Worm (Caenorhabditis elegans) whole organism, mixed stage, embryonic: ENCODE measurements around the gene F55A11.7.

Source experiments
- M03D4.4 ChIP-seq: sonication (generic microtip); optimal IDR thresholded peaks from 2 replicates; lab custom pipeline; 2017; ENCODE audit warnings: mild to moderate bottlenecking, missing genetic modification characterization, missing compliant biosample characterization
- blmp-1 ChIP-seq: fragments of 150-350 bp; optimal IDR thresholded peaks from 2 replicates; lab custom pipeline; 2014; ENCODE audit warnings: missing biosample characterization, missing genetic modification characterization
- ceh-43 ChIP-seq: fragments of 200-800 bp; sonication (Bioruptor generic); optimal IDR thresholded peaks from 2 replicates; lab custom pipeline; 2018; ENCODE audit warnings: mild to moderate bottlenecking, missing genetic modification characterization, moderate library complexity, missing compliant biosample characterization
- ceh-83 ChIP-seq: fragments of 200-800 bp; sonication (Bioruptor generic); optimal IDR thresholded peaks from 2 replicates; lab custom pipeline; 2018; ENCODE audit warnings: mild to moderate bottlenecking, missing genetic modification characterization, missing compliant biosample characterization
- ces-1 ChIP-seq: fragments of 150-350 bp; optimal IDR thresholded peaks from 2 replicates; lab custom pipeline; 2014; ENCODE audit warnings: missing biosample characterization, missing genetic modification reagents, missing genetic modification characterization
- cnd-1 ChIP-seq: fragments of 200-800 bp; sonication (Bioruptor generic); optimal IDR thresholded peaks from 2 replicates; lab custom pipeline; 2018; ENCODE audit warnings: mild to moderate bottlenecking, missing genetic modification characterization, missing compliant biosample characterization
- drap-1 ChIP-seq: fragments of 200-800 bp; sonication (Bioruptor generic); optimal IDR thresholded peaks from 3 replicates; lab custom pipeline; 2018; ENCODE audit warnings: mild to moderate bottlenecking, missing genetic modification characterization, missing compliant biosample characterization
- elt-1 ChIP-seq: sonication (generic microtip); optimal IDR thresholded peaks from 2 replicates; lab custom pipeline; 2017; ENCODE audit warnings: missing genetic modification characterization, mild to moderate bottlenecking, missing compliant biosample characterization, antibody characterized with exemption, moderate library complexity, borderline replicate concordance; ENCODE audit not compliant: insufficient read depth
- elt-3 ChIP-seq: fragments of 150-350 bp; optimal IDR thresholded peaks from 2 replicates; lab custom pipeline; 2014; ENCODE audit warnings: missing biosample characterization, missing genetic modification characterization
- flh-1 ChIP-seq: fragments of 200-800 bp; sonication (Bioruptor generic); optimal IDR thresholded peaks from 2 replicates; lab custom pipeline; 2018; ENCODE audit warnings: mild to moderate bottlenecking, missing genetic modification characterization, moderate library complexity, missing compliant biosample characterization
- ham-2 ChIP-seq: fragments of 200-800 bp; sonication (Bioruptor generic); optimal IDR thresholded peaks from 2 replicates; lab custom pipeline; 2018; ENCODE audit warnings: mild to moderate bottlenecking, missing genetic modification characterization, missing compliant biosample characterization
- hlh-1 ChIP-seq: fragments of 150-350 bp; optimal IDR thresholded peaks from 2 replicates; lab custom pipeline; 2014; ENCODE audit warnings: missing biosample characterization, missing genetic modification reagents, missing genetic modification characterization
- lin-13 ChIP-seq: fragments of 150-350 bp; optimal IDR thresholded peaks from 2 replicates; lab custom pipeline; 2014; ENCODE audit warnings: missing biosample characterization, missing genetic modification characterization
- lin-32 ChIP-seq: fragments of 200-800 bp; sonication (Bioruptor generic); optimal IDR thresholded peaks from 2 replicates; lab custom pipeline; 2018; ENCODE audit warnings: mild to moderate bottlenecking, missing genetic modification characterization, missing compliant biosample characterization
- lsy-2 ChIP-seq: fragments of 150-350 bp; optimal IDR thresholded peaks from 2 replicates; lab custom pipeline; 2014; ENCODE audit warnings: missing biosample characterization, missing genetic modification characterization
- mab-5 ChIP-seq: fragments of 150-350 bp; optimal IDR thresholded peaks from 2 replicates; lab custom pipeline; 2014; ENCODE audit warnings: missing biosample characterization, missing genetic modification characterization
- mep-1 ChIP-seq: fragments of 150-350 bp; optimal IDR thresholded peaks from 2 replicates; lab custom pipeline; 2017; ENCODE audit warnings: missing biosample characterization, missing genetic modification reagents, missing genetic modification characterization, inconsistent platforms
- mls-2 ChIP-seq: sonication (generic microtip); optimal IDR thresholded peaks from 2 replicates; lab custom pipeline; 2016; ENCODE audit warnings: mild to moderate bottlenecking, missing genetic modification characterization, moderate library complexity, missing compliant biosample characterization
- nhr-12 ChIP-seq: fragments of 150-350 bp; optimal IDR thresholded peaks from 2 replicates; lab custom pipeline; 2014; ENCODE audit warnings: missing biosample characterization, missing genetic modification characterization
- nhr-2 ChIP-seq: fragments of 150-350 bp; optimal IDR thresholded peaks from 2 replicates; lab custom pipeline; 2014; ENCODE audit warnings: missing biosample characterization, missing genetic modification characterization
- nhr-237 ChIP-seq: fragments of 150-350 bp; optimal IDR thresholded peaks from 2 replicates; lab custom pipeline; 2014; ENCODE audit warnings: missing biosample characterization, missing genetic modification characterization
- nhr-76 ChIP-seq: sonication (generic microtip); optimal IDR thresholded peaks from 2 replicates; lab custom pipeline; 2017; ENCODE audit warnings: missing biosample characterization, missing genetic modification characterization
- pha-4 ChIP-seq: fragments of 150-350 bp; optimal IDR thresholded peaks from 2 replicates; lab custom pipeline; 2018; ENCODE audit warnings: missing biosample characterization, missing genetic modification reagents, missing genetic modification characterization
- sem-2 ChIP-seq: fragments of 200-800 bp; sonication (Bioruptor generic); optimal IDR thresholded peaks from 2 replicates; lab custom pipeline; 2018; ENCODE audit warnings: mild to moderate bottlenecking, missing genetic modification characterization, missing compliant biosample characterization
- snpc-4 ChIP-seq: fragments of 150-350 bp; optimal IDR thresholded peaks from 2 replicates; lab custom pipeline; 2014; ENCODE audit warnings: missing biosample characterization, missing genetic modification characterization
- sptf-1 ChIP-seq: sonication (generic microtip); optimal IDR thresholded peaks from 2 replicates; lab custom pipeline; 2017; ENCODE audit warnings: mild to moderate bottlenecking, missing genetic modification characterization, moderate library complexity, missing compliant biosample characterization
- tbx-8 ChIP-seq: fragments of 200-800 bp; sonication (Bioruptor generic); optimal IDR thresholded peaks from 2 replicates; lab custom pipeline; 2018; ENCODE audit warnings: mild to moderate bottlenecking, missing genetic modification characterization, moderate library complexity, missing compliant biosample characterization
- unc-120 ChIP-seq: sonication (generic microtip); optimal IDR thresholded peaks from 2 replicates; lab custom pipeline; 2017; ENCODE audit warnings: missing genetic modification characterization, missing compliant biosample characterization; ENCODE audit not compliant: poor library complexity, severe bottlenecking
- unc-39 ChIP-seq: fragments of 150-350 bp; optimal IDR thresholded peaks from 2 replicates; lab custom pipeline; 2014; ENCODE audit warnings: missing biosample characterization, missing genetic modification characterization
- unc-62 ChIP-seq: fragments of 150-350 bp; optimal IDR thresholded peaks from 2 replicates; lab custom pipeline; 2014; ENCODE audit warnings: missing biosample characterization, missing genetic modification reagents, missing genetic modification characterization
- zip-8 ChIP-seq: fragments of 150-350 bp; optimal IDR thresholded peaks from 2 replicates; lab custom pipeline; 2014; ENCODE audit warnings: missing biosample characterization, missing genetic modification characterization
- ztf-11 ChIP-seq: fragments of 150-350 bp; optimal IDR thresholded peaks from 2 replicates; lab custom pipeline; 2014; ENCODE audit warnings: missing biosample characterization, missing genetic modification characterization

Gene F55A11.7

ce11 chrV:11820551-11820950 is 33.3 kb upstream of the F55A11.7 start:
- TF ChIP-seq nhr-12 (tag; lab: Kevin White, UChicago), result no peak
- TF ChIP-seq, all 35 proteins: peak for 0

- TF ChIP-seq ceh-83 (GFP tag; lab: Kevin White, UChicago) (no peak), unc-120 (tag; lab: Kevin White, UChicago) (no peak), tbx-8 (GFP tag; lab: Kevin White, UChicago) (no peak), snpc-4 (no peak), M03D4.4 (no peak), unc-62 (GFP tag; lab: Kevin White, UChicago) (no peak), zip-8 (tag; lab: Kevin White, UChicago) (no peak), ceh-43 (no peak), nhr-2 (tag; lab: Kevin White, UChicago) (no peak), lin-32 (GFP tag; lab: Kevin White, UChicago) (no peak), ztf-11 (tag; lab: Kevin White, UChicago) (no peak), mab-5 (tag; lab: Kevin White, UChicago) (no peak), elt-3 (tag; lab: Kevin White, UChicago) (no peak), lsy-2 (tag; lab: Kevin White, UChicago) (no peak), cnd-1 (no peak)
- TF ChIP-seq, all 35 proteins: peak for 0
These were observed 32.2 kb upstream of the F55A11.7 start for ce11 chrV:11819451-11819850.

- TF ChIP-seq ceh-43 (no peak), nhr-237 (tag; lab: Kevin White, UChicago) (no peak), mab-5 (tag; lab: Kevin White, UChicago) (no peak), lin-13 (tag; lab: Kevin White, UChicago) (no peak), pha-4 (tag; lab: Kevin White, UChicago) (no peak), snpc-4 (no peak)
- TF ChIP-seq, all 35 proteins: peak for 0
These were observed 31.5 kb upstream of the F55A11.7 start for ce11 chrV:11818786-11819185.

ce11 chrV:11818064-11818463 is 30.8 kb upstream of the F55A11.7 start:
- no peak for TF ChIP-seq sem-2 (GFP tag; lab: Kevin White, UChicago)
- TF ChIP-seq flh-1 (GFP tag; lab: Kevin White, UChicago), result no peak
- no peak for TF ChIP-seq ceh-83 (GFP tag; lab: Kevin White, UChicago)
- TF ChIP-seq lin-13 (tag; lab: Kevin White, UChicago), result no peak
- TF ChIP-seq nhr-237 (tag; lab: Kevin White, UChicago), result no peak
- no peak for TF ChIP-seq tbx-8 (GFP tag; lab: Kevin White, UChicago)
- no peak for TF ChIP-seq drap-1 (GFP tag; lab: Kevin White, UChicago)
- TF ChIP-seq ceh-43, result no peak

- TF ChIP-seq cnd-1, result no peak
- no peak for TF ChIP-seq elt-1 (tag; lab: Kevin White, UChicago)
- no peak for TF ChIP-seq elt-3 (tag; lab: Kevin White, UChicago)
- no peak for TF ChIP-seq nhr-76 (tag; lab: Kevin White, UChicago)
- TF ChIP-seq pha-4 (tag; lab: Kevin White, UChicago), result no peak
- TF ChIP-seq unc-39, result no peak
- TF ChIP-seq lsy-2 (tag; lab: Kevin White, UChicago), result no peak
These were observed 30.1 kb upstream of the F55A11.7 start for ce11 chrV:11817263-11817726.

ce11 chrV:11815566-11815965 is 28.3 kb upstream of the F55A11.7 start:
- no peak for TF ChIP-seq ceh-83 (GFP tag; lab: Kevin White, UChicago)
- TF ChIP-seq elt-1 (tag; lab: Kevin White, UChicago), result no peak
- TF ChIP-seq M03D4.4, result no peak
- no peak for TF ChIP-seq sptf-1
- no peak for TF ChIP-seq snpc-4
- TF ChIP-seq ceh-43, result no peak
- no peak for TF ChIP-seq nhr-12 (tag; lab: Kevin White, UChicago)
- no peak for TF ChIP-seq mep-1 (tag; lab: Kevin White, UChicago)
- TF ChIP-seq cnd-1, result no peak
- TF ChIP-seq elt-3 (tag; lab: Kevin White, UChicago), result no peak
- TF ChIP-seq ham-2 (GFP tag; lab: Kevin White, UChicago), result no peak
- no peak for TF ChIP-seq lsy-2 (tag; lab: Kevin White, UChicago)
- no peak for TF ChIP-seq lin-13 (tag; lab: Kevin White, UChicago)
- TF ChIP-seq blmp-1 (tag; lab: Kevin White, UChicago), result no peak
- TF ChIP-seq ces-1 (GFP tag; lab: Kevin White, UChicago), result no peak
- TF ChIP-seq nhr-237 (tag; lab: Kevin White, UChicago), result no peak
- no peak for TF ChIP-seq mls-2 (tag; lab: Kevin White, UChicago)
- TF ChIP-seq hlh-1 (tag; lab: Kevin White, UChicago), result no peak
